Worm (Caenorhabditis elegans): ENCODE measurements around the gene sshk-1.

DNA sequence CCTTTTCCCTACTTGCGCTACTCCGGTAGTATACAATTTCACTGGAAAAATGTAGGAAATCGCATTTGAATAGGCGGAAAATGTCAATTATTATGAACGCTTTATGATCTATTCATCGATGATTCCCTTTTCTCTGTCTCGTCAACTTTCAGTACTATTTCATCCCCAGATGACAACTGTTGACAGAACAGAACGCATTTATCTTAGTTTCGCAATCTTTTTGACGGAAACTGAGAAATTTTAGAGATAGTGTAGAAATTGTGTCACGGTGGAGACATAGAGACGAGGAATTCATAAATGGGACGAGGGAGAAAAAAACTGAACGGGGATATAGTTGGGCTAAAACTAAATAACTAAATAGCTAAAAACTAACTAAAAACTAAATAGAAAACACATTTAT lies 44.2 kb upstream of the sshk-1 start:
- TF ChIP-seq him-1 (tag; optimal IDR thresholded peaks at IDR 0.05) (no peak), dao-5 (tag; optimal IDR thresholded peaks at IDR 0.05) (no peak), W03F9.2 (tag; optimal IDR thresholded peaks at IDR 0.05) (no peak)
